ENCODE assay signal across 1 fruit fly cellular context in the genomic region with DNA sequence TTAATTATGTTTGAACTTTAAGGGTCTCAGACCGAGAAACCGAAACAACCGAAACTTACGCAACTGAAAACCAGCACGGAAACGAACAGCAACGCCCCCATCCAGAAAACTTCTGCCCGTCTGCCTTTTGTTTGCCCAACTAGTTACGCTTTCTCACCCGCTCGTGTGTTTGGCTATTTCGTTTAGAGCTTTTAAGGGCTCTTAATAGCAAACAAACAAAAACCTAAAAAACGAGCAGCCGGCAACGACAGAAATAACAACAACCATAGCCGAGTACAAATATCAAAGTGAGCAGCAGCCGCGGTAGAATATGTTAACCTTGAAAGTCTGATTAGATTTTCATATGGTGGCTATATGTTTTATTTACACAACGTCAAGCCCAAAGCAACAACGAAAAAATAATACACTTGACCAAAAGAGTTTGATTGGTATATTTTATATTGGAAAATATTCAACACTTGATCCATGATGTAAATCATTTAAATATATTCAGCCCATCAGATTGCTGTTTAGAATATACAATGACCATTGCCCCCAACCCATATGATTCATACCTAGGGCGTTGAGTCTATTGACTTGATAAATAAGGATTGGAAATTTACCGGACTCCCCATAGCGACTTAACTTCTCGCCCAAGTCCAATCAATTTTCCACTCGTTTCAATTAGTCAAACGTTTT.
TF ChIP-seq lines count a peak whose summit lies in the region.

No protein-coding gene starts in this region.

TF ChIP-seq in whole organism, embryonic, 481 proteins besides CTCF, POLR2A, EP300 and RAD21 (continued from another document and continues in another):
- no peak for TF ChIP-seq Antp (GFP tag; optimal IDR thresholded peaks at IDR 0.05; lab: Kevin White, UChicago)
- no peak for TF ChIP-seq pnt (GFP tag; optimal IDR thresholded peaks at IDR 0.05; lab: Kevin White, UChicago)
- TF ChIP-seq row (GFP tag; IDR thresholded peaks at IDR 0.05; lab: Robert Waterston, UW), result no peak; the same call in 2 of the 3 replicates
- no peak for TF ChIP-seq odd (GFP tag; optimal IDR thresholded peaks at IDR 0.05; lab: Kevin White, UChicago)
- no peak for TF ChIP-seq toy (GFP tag; IDR thresholded peaks at IDR 0.05; lab: Robert Waterston, UW)
- no peak for TF ChIP-seq salm (tag; optimal IDR thresholded peaks at IDR 0.05; lab: Kevin White, UChicago)
- no peak for TF ChIP-seq CG12071 (GFP tag; optimal IDR thresholded peaks at IDR 0.05; lab: Kevin White, UChicago)
- TF ChIP-seq CG17612 (GFP tag; IDR thresholded peaks at IDR 0.05; lab: Robert Waterston, UW), result no peak
- no peak for TF ChIP-seq Meics (GFP tag; optimal IDR thresholded peaks at IDR 0.05; lab: Kevin White, UChicago)
- no peak for TF ChIP-seq chif (GFP tag; optimal IDR thresholded peaks at IDR 0.05; lab: Kevin White, UChicago)
- no peak for TF ChIP-seq dm (GFP tag; optimal IDR thresholded peaks at IDR 0.05; lab: Kevin White, UChicago)
- no peak for TF ChIP-seq NfI (GFP tag; optimal IDR thresholded peaks at IDR 0.05; lab: Kevin White, UChicago)
- no peak for TF ChIP-seq CG12299 (tag; optimal IDR thresholded peaks at IDR 0.05; lab: Kevin White, UChicago)
- TF ChIP-seq CG15514 (GFP tag; optimal IDR thresholded peaks at IDR 0.05; lab: Kevin White, UChicago), result peak; percentile 27
- no peak for TF ChIP-seq danr (GFP tag; IDR thresholded peaks at IDR 0.05; lab: Robert Waterston, UW)
- no peak for TF ChIP-seq Scr (GFP tag; IDR thresholded peaks at IDR 0.05; lab: Robert Waterston, UW; ENCODE audit: partially characterized antibody)
- no peak for TF ChIP-seq E2f1 (GFP tag; IDR thresholded peaks at IDR 0.05; lab: Robert Waterston, UW)
- TF ChIP-seq sqz (GFP tag; optimal IDR thresholded peaks at IDR 0.05; lab: Kevin White, UChicago), result peak; percentile 27
- no peak for TF ChIP-seq hbn (GFP tag; IDR thresholded peaks at IDR 0.05; lab: Robert Waterston, UW; ENCODE audit: partially characterized antibody)
- no peak for TF ChIP-seq Tbp (GFP tag; optimal IDR thresholded peaks at IDR 0.05; lab: Kevin White, UChicago)
- peak; percentile 41 for TF ChIP-seq B-H2 (GFP tag; optimal IDR thresholded peaks at IDR 0.05; lab: Kevin White, UChicago)
- TF ChIP-seq esg (GFP tag; conservative IDR thresholded peaks at IDR 0.05; lab: Robert Waterston, UW), result no peak
- TF ChIP-seq CG14014 (GFP tag; IDR thresholded peaks at IDR 0.05; lab: Robert Waterston, UW), result peak; percentile 5; the same call in 1 of the 2 replicates
- no peak for TF ChIP-seq CG12744 (GFP tag; optimal IDR thresholded peaks at IDR 0.05; lab: Kevin White, UChicago)
- no peak for TF ChIP-seq mld (GFP tag; IDR thresholded peaks at IDR 0.05; lab: Robert Waterston, UW; ENCODE audit: partially characterized antibody)
- TF ChIP-seq Eip74EF (GFP tag; optimal IDR thresholded peaks at IDR 0.05; lab: Kevin White, UChicago), result peak in 1 of 2 experiments; percentile 80
- no peak for TF ChIP-seq Usf (GFP tag; optimal IDR thresholded peaks at IDR 0.05; lab: Kevin White, UChicago)
- TF ChIP-seq pros (GFP tag; optimal IDR thresholded peaks at IDR 0.05; lab: Kevin White, UChicago), result no peak
- TF ChIP-seq vnd (GFP tag; IDR thresholded peaks at IDR 0.05; lab: Robert Waterston, UW; ENCODE audit: partially characterized antibody), result no peak
- TF ChIP-seq CG12219 (GFP tag; optimal IDR thresholded peaks at IDR 0.05; lab: Kevin White, UChicago), result no peak
- no peak for TF ChIP-seq ken (GFP tag; IDR thresholded peaks at IDR 0.05; lab: Robert Waterston, UW)
- TF ChIP-seq onecut (GFP tag; IDR thresholded peaks at IDR 0.05; lab: Robert Waterston, UW), result no peak
- TF ChIP-seq jing (GFP tag; optimal IDR thresholded peaks at IDR 0.05; lab: Kevin White, UChicago), result no peak
- TF ChIP-seq CG13894 (tag; optimal IDR thresholded peaks at IDR 0.05; lab: Kevin White, UChicago), result peak; percentile 47
- no peak for TF ChIP-seq Optix (GFP tag; IDR thresholded peaks at IDR 0.05; lab: Robert Waterston, UW)
- 0 out of 2 replicates have a peak, but pooled peaks have one; percentile 22 for TF ChIP-seq Awh (GFP tag; IDR thresholded peaks at IDR 0.05; lab: Robert Waterston, UW)
- TF ChIP-seq disco-r (GFP tag; optimal IDR thresholded peaks at IDR 0.05; lab: Kevin White, UChicago), result no peak
- TF ChIP-seq CoRest (tag; optimal IDR thresholded peaks at IDR 0.05; lab: Kevin White, UChicago), result no peak
- TF ChIP-seq CG10565 (GFP tag; optimal IDR thresholded peaks at IDR 0.05; lab: Kevin White, UChicago), result no peak
- no peak for TF ChIP-seq CG12391 (tag; optimal IDR thresholded peaks at IDR 0.05; lab: Kevin White, UChicago)
- no peak for TF ChIP-seq aop (GFP tag; IDR thresholded peaks at IDR 0.05; lab: Robert Waterston, UW)
- no peak for TF ChIP-seq unc-4 (GFP tag; IDR thresholded peaks at IDR 0.05; lab: Robert Waterston, UW; ENCODE audit: partially characterized antibody)
- TF ChIP-seq H15 (GFP tag; IDR thresholded peaks at IDR 0.05; lab: Robert Waterston, UW), result no peak
- TF ChIP-seq Kr (GFP tag; optimal IDR thresholded peaks at IDR 0.05; lab: Kevin White, UChicago), result no peak
- no peak for TF ChIP-seq CG14965 (GFP tag; optimal IDR thresholded peaks at IDR 0.05; lab: Kevin White, UChicago; ENCODE audit: borderline replicate concordance)
- no peak for TF ChIP-seq Mes4 (GFP tag; optimal IDR thresholded peaks at IDR 0.05; lab: Kevin White, UChicago)
- TF ChIP-seq gcm2 (GFP tag; optimal IDR thresholded peaks at IDR 0.05; lab: Kevin White, UChicago), result no peak
- peak; percentile 66 for TF ChIP-seq abd-A (tag; optimal IDR thresholded peaks at IDR 0.05; lab: Kevin White, UChicago)
- TF ChIP-seq Doc2 (GFP tag; IDR thresholded peaks at IDR 0.05; lab: Robert Waterston, UW), result no peak
- no peak for TF ChIP-seq NC2β (GFP tag; optimal IDR thresholded peaks at IDR 0.05; lab: Kevin White, UChicago)
- TF ChIP-seq ase (GFP tag; IDR thresholded peaks at IDR 0.05; lab: Robert Waterston, UW), result no peak
- TF ChIP-seq gro (GFP tag; optimal IDR thresholded peaks at IDR 0.05; lab: Kevin White, UChicago), result peak; percentile 47
- no peak for TF ChIP-seq cas (GFP tag; IDR thresholded peaks at IDR 0.05; lab: Robert Waterston, UW)
- peak in 1 of 2 experiments; percentile 56 for TF ChIP-seq Hr78 (GFP tag; optimal IDR thresholded peaks at IDR 0.05; lab: Kevin White, UChicago)
- TF ChIP-seq btn (GFP tag; optimal IDR thresholded peaks at IDR 0.05; lab: Kevin White, UChicago), result no peak
- no peak for TF ChIP-seq CG13775 (GFP tag; optimal IDR thresholded peaks at IDR 0.05; lab: Kevin White, UChicago)
- TF ChIP-seq lola (GFP tag; optimal IDR thresholded peaks at IDR 0.05; lab: Kevin White, UChicago), result no peak
- no peak for TF ChIP-seq tup (GFP tag; optimal IDR thresholded peaks at IDR 0.05; lab: Kevin White, UChicago)
- no peak for TF ChIP-seq nom (GFP tag; optimal IDR thresholded peaks at IDR 0.05; lab: Kevin White, UChicago)
- no peak for TF ChIP-seq CG1792 (GFP tag; optimal IDR thresholded peaks at IDR 0.05; lab: Kevin White, UChicago)
- no peak for TF ChIP-seq gsb-n (tag; optimal IDR thresholded peaks at IDR 0.05; lab: Kevin White, UChicago)
- no peak for TF ChIP-seq MESR4 (GFP tag; optimal IDR thresholded peaks at IDR 0.05; lab: Kevin White, UChicago)
- no peak for TF ChIP-seq YL-1 (GFP tag; optimal IDR thresholded peaks at IDR 0.05; lab: Kevin White, UChicago)
- TF ChIP-seq Dip3 (GFP tag; optimal IDR thresholded peaks at IDR 0.05; lab: Kevin White, UChicago), result no peak
- TF ChIP-seq CG11504 (tag; optimal IDR thresholded peaks at IDR 0.05; lab: Kevin White, UChicago), result no peak
- no peak for TF ChIP-seq luna (GFP tag; optimal IDR thresholded peaks at IDR 0.05; lab: Kevin White, UChicago)
- TF ChIP-seq fu2 (GFP tag; optimal IDR thresholded peaks at IDR 0.05; lab: Kevin White, UChicago), result no peak
- no peak for TF ChIP-seq CG11085 (GFP tag; IDR thresholded peaks at IDR 0.05; lab: Robert Waterston, UW)
- TF ChIP-seq CG7271 (tag; optimal IDR thresholded peaks at IDR 0.05; lab: Kevin White, UChicago), result no peak
- TF ChIP-seq CG11696 (GFP tag; IDR thresholded peaks at IDR 0.05; lab: Robert Waterston, UW), result no peak
- TF ChIP-seq p53 (GFP tag; optimal IDR thresholded peaks at IDR 0.05; lab: Kevin White, UChicago), result no peak
- no peak for TF ChIP-seq stc (GFP tag; IDR thresholded peaks at IDR 0.05; lab: Robert Waterston, UW)
- TF ChIP-seq tx (GFP tag; optimal IDR thresholded peaks at IDR 0.05; lab: Kevin White, UChicago), result no peak
- no peak for TF ChIP-seq Elba2 (GFP tag; optimal IDR thresholded peaks at IDR 0.05; lab: Kevin White, UChicago)
- TF ChIP-seq Xrp1 (GFP tag; IDR thresholded peaks at IDR 0.05; lab: Robert Waterston, UW), result no peak
- no peak for TF ChIP-seq HLHmδ (GFP tag; optimal IDR thresholded peaks at IDR 0.05; lab: Kevin White, UChicago)
- TF ChIP-seq CG31365 (tag; optimal IDR thresholded peaks at IDR 0.05; lab: Kevin White, UChicago), result no peak
- TF ChIP-seq CG7963 (GFP tag; IDR thresholded peaks at IDR 0.05; lab: Robert Waterston, UW; ENCODE audit: partially characterized antibody), result no peak
- peak; percentile 1 for TF ChIP-seq CG15011 (GFP tag; optimal IDR thresholded peaks at IDR 0.05; lab: Kevin White, UChicago)
- TF ChIP-seq CG10147 (GFP tag; optimal IDR thresholded peaks at IDR 0.05; lab: Kevin White, UChicago), result peak; percentile 4
- peak; percentile 83 for TF ChIP-seq cwo (GFP tag; optimal IDR thresholded peaks at IDR 0.05; lab: Kevin White, UChicago)
- peak; percentile 81; the same call in 3 of the 4 replicates for TF ChIP-seq chinmo (GFP tag; IDR thresholded peaks at IDR 0.05; lab: Robert Waterston, UW; ENCODE audit: partially characterized antibody)
- no peak for TF ChIP-seq CG8089 (GFP tag; optimal IDR thresholded peaks at IDR 0.05; lab: Kevin White, UChicago)
- TF ChIP-seq Atf3 (GFP tag; optimal IDR thresholded peaks at IDR 0.05; lab: Kevin White, UChicago), result no peak
- no peak for TF ChIP-seq CG10959 (GFP tag; IDR thresholded peaks at IDR 0.05; lab: Robert Waterston, UW)
- TF ChIP-seq grau (tag; optimal IDR thresholded peaks at IDR 0.05; lab: Kevin White, UChicago), result peak; percentile 12
- TF ChIP-seq Dp (GFP tag; optimal IDR thresholded peaks at IDR 0.05; lab: Kevin White, UChicago), result no peak
- TF ChIP-seq fd102C (GFP tag; optimal IDR thresholded peaks at IDR 0.05; lab: Kevin White, UChicago), result no peak
- peak; percentile 52 for TF ChIP-seq lab (GFP tag; optimal IDR thresholded peaks at IDR 0.05; lab: Kevin White, UChicago)
- TF ChIP-seq ERR (GFP tag; optimal IDR thresholded peaks at IDR 0.05; lab: Kevin White, UChicago), result no peak
- no peak for TF ChIP-seq CG12155 (GFP tag; optimal IDR thresholded peaks at IDR 0.05; lab: Kevin White, UChicago)
- no peak for TF ChIP-seq rib (GFP tag; IDR thresholded peaks at IDR 0.05; lab: Robert Waterston, UW)
- TF ChIP-seq eyg (GFP tag; optimal IDR thresholded peaks at IDR 0.05; lab: Kevin White, UChicago), result no peak
- TF ChIP-seq CG8924 (tag; optimal IDR thresholded peaks at IDR 0.05; lab: Kevin White, UChicago), result peak; percentile 22
- no peak for TF ChIP-seq lov (optimal IDR thresholded peaks at IDR 0.05; lab: Kevin White, UChicago)
- TF ChIP-seq lov (GFP tag; IDR thresholded peaks at IDR 0.05; lab: Robert Waterston, UW), result no peak
- TF ChIP-seq CG11560 (tag; IDR thresholded peaks at IDR 0.05; lab: Robert Waterston, UW), result no peak
- TF ChIP-seq Atf-2 (GFP tag; optimal IDR thresholded peaks at IDR 0.05; lab: Kevin White, UChicago), result no peak
- no peak for TF ChIP-seq Nf-YC (tag; optimal IDR thresholded peaks at IDR 0.05; lab: Kevin White, UChicago)
- TF ChIP-seq dan (GFP tag; IDR thresholded peaks at IDR 0.05; lab: Robert Waterston, UW), result no peak
- TF ChIP-seq CG32772 (GFP tag; IDR thresholded peaks at IDR 0.05; lab: Robert Waterston, UW), result no peak
- peak; percentile 37 for TF ChIP-seq CG6765 (GFP tag; optimal IDR thresholded peaks at IDR 0.05; lab: Kevin White, UChicago)
- peak; percentile 19 for TF ChIP-seq CG7987 (GFP tag; optimal IDR thresholded peaks at IDR 0.05; lab: Kevin White, UChicago)
- no peak for TF ChIP-seq CG6689 (GFP tag; IDR thresholded peaks at IDR 0.05; lab: Robert Waterston, UW)
- no peak for TF ChIP-seq hth (optimal IDR thresholded peaks at IDR 0.05; lab: Kevin White, UChicago)
- 0 out of 2 replicates have a peak, but pooled peaks have one; percentile 14 for TF ChIP-seq CG4360 (GFP tag; IDR thresholded peaks at IDR 0.05; lab: Robert Waterston, UW)
- no peak for TF ChIP-seq HLH4C (GFP tag; IDR thresholded peaks at IDR 0.05; lab: Robert Waterston, UW; ENCODE audit: partially characterized antibody)
- no peak for TF ChIP-seq CG6813 (GFP tag; optimal IDR thresholded peaks at IDR 0.05; lab: Kevin White, UChicago)
- no peak for TF ChIP-seq CG34224 (GFP tag; IDR thresholded peaks at IDR 0.05; lab: Robert Waterston, UW; ENCODE audit: partially characterized antibody)
- TF ChIP-seq CG11247 (GFP tag; IDR thresholded peaks at IDR 0.05; lab: Robert Waterston, UW), result no peak
- TF ChIP-seq tll (GFP tag; optimal IDR thresholded peaks at IDR 0.05; lab: Kevin White, UChicago), result no peak
- TF ChIP-seq kni (GFP tag; optimal IDR thresholded peaks at IDR 0.05; lab: Kevin White, UChicago), result peak; percentile 59
- no peak for TF ChIP-seq CG31388 (GFP tag; optimal IDR thresholded peaks at IDR 0.05; lab: Kevin White, UChicago)
- TF ChIP-seq zen2 (GFP tag; IDR thresholded peaks at IDR 0.05; lab: Robert Waterston, UW; ENCODE audit: partially characterized antibody), result no peak
- no peak for TF ChIP-seq D (optimal IDR thresholded peaks at IDR 0.05; lab: Kevin White, UChicago)
- TF ChIP-seq D (GFP tag; optimal IDR thresholded peaks at IDR 0.05; lab: Kevin White, UChicago), result no peak
- no peak for TF ChIP-seq CG3995 (GFP tag; optimal IDR thresholded peaks at IDR 0.05; lab: Kevin White, UChicago)
- TF ChIP-seq z (GFP tag; IDR thresholded peaks at IDR 0.05; lab: Robert Waterston, UW), result no peak
- no peak for TF ChIP-seq eve (GFP tag; optimal IDR thresholded peaks at IDR 0.05; lab: Kevin White, UChicago)
- TF ChIP-seq CG2889 (GFP tag; IDR thresholded peaks at IDR 0.05; lab: Robert Waterston, UW), result no peak
- no peak for TF ChIP-seq Sin3A (optimal IDR thresholded peaks at IDR 0.05; lab: Kevin White, UChicago)
- peak in 1 of 2 experiments; percentile 96 for TF ChIP-seq Pdp1 (GFP tag; optimal IDR thresholded peaks at IDR 0.05; lab: Kevin White, UChicago)
- TF ChIP-seq CG13624 (GFP tag; optimal IDR thresholded peaks at IDR 0.05; lab: Kevin White, UChicago), result peak; percentile 23
- peak; percentile 16 for TF ChIP-seq CG12659 (GFP tag; optimal IDR thresholded peaks at IDR 0.05; lab: Kevin White, UChicago)
- TF ChIP-seq Hr3 (GFP tag; optimal IDR thresholded peaks at IDR 0.05; lab: Kevin White, UChicago), result no peak
- TF ChIP-seq HmgZ (tag; optimal IDR thresholded peaks at IDR 0.05; lab: Kevin White, UChicago), result peak; percentile 50
- peak; percentile 8 for TF ChIP-seq CG18619 (GFP tag; optimal IDR thresholded peaks at IDR 0.05; lab: Kevin White, UChicago)
- TF ChIP-seq Fer2 (tag; optimal IDR thresholded peaks at IDR 0.05; lab: Kevin White, UChicago), result no peak
